Fruit fly (Drosophila melanogaster): ENCODE data around the gene del.
A peak's percentile ranks its signal among the peaks of the same experiment; 100 is the strongest.

Gene del

DNA sequence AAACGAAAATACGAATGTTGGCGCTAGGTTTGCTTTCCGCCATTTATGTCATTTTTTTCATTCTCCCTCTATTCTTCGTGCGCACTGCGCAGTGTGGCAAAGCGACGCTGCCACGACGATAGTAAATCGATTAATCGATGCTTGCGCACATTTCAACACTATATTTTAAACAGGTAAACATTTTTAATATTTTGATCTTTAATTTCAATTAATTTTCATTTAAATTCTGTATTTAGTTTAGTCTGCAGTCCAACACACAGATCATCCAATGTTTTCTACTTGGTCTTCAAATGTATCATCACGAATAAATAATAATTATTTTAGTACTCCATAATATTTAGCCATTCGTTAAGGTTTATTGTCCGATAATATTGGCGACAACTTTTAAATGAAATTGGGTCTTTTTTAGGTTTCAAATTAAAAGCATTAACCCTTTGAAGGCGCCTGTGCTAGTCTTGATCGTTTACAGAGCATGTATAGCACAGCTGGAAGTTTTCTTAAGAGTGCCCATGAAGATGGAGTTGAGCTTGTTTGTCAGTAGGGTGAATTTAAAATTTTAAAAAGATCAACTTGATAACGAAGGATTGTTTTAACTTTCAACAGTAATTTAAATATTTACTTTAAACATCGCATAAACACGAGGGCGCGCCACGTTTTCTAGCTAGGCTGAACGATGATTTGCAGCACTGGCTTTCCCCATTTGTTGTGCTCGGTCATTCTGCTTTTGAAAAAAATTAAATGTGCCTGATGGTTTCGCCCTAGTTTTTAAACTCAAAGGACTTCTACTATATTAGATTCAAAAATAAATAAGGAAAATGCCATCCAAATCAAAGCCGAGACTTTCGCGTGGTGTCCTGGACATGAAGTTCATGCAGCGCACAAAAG is 8.1 kb upstream of the del start, which contains the start of the genes Mpp6 and E2f2 (continued):
- peak; percentile 84 for TF ChIP-seq mld (GFP tag; IDR thresholded peaks at IDR 0.05; ENCODE audit: partially characterized antibody)
- no peak for TF ChIP-seq Fer3 (tag; optimal IDR thresholded peaks at IDR 0.05)
- TF ChIP-seq jigr1 (GFP tag; IDR thresholded peaks at IDR 0.05) = no peak
- no peak for TF ChIP-seq maf-S (GFP tag; optimal IDR thresholded peaks at IDR 0.05)
- TF ChIP-seq CG17361 (GFP tag; IDR thresholded peaks at IDR 0.05) = peak; percentile 50; the same call in 2 of the 3 replicates
- peak; percentile 87 for TF ChIP-seq Dref (GFP tag; IDR thresholded peaks at IDR 0.05)
- peak; percentile 57; the same call in 2 of the 3 replicates for TF ChIP-seq Doc3 (GFP tag; IDR thresholded peaks at IDR 0.05; ENCODE audit: partially characterized antibody)
- TF ChIP-seq salm (tag; optimal IDR thresholded peaks at IDR 0.05) = no peak
- TF ChIP-seq Fer2 (tag; optimal IDR thresholded peaks at IDR 0.05) = no peak
- peak; percentile 61 for TF ChIP-seq B-H2 (GFP tag; optimal IDR thresholded peaks at IDR 0.05)
- no peak for TF ChIP-seq ab (GFP tag; optimal IDR thresholded peaks at IDR 0.05)
- no peak for TF ChIP-seq tll (GFP tag; optimal IDR thresholded peaks at IDR 0.05)
- TF ChIP-seq Mrtf (GFP tag; IDR thresholded peaks at IDR 0.05) = no peak
- TF ChIP-seq dm (GFP tag; optimal IDR thresholded peaks at IDR 0.05) = peak; percentile 75
- TF ChIP-seq Hr39 (optimal IDR thresholded peaks at IDR 0.05) = no peak
- peak; percentile 71 for TF ChIP-seq nerfin-2 (GFP tag; IDR thresholded peaks at IDR 0.05; ENCODE audit: partially characterized antibody)
- TF ChIP-seq lbe (GFP tag; optimal IDR thresholded peaks at IDR 0.05) = peak; percentile 35
- no peak for TF ChIP-seq CG32767 (GFP tag; IDR thresholded peaks at IDR 0.05)
- TF ChIP-seq onecut (GFP tag; IDR thresholded peaks at IDR 0.05) = peak; percentile 50
- no peak for TF ChIP-seq CG4424 (GFP tag; optimal IDR thresholded peaks at IDR 0.05)
- peak; percentile 4 for TF ChIP-seq CG17359 (tag; optimal IDR thresholded peaks at IDR 0.05)
- peak; percentile 42 for TF ChIP-seq zfh2 (GFP tag; optimal IDR thresholded peaks at IDR 0.05)
- TF ChIP-seq Opbp (GFP tag; IDR thresholded peaks at IDR 0.05; ENCODE audit: partially characterized antibody) = peak; percentile 91
- TF ChIP-seq chn (GFP tag; optimal IDR thresholded peaks at IDR 0.05) = no peak
- peak; percentile 6 for TF ChIP-seq CG12391 (tag; optimal IDR thresholded peaks at IDR 0.05)
- TF ChIP-seq CG7928 (GFP tag; optimal IDR thresholded peaks at IDR 0.05) = no peak
- peak; percentile 78 for TF ChIP-seq inv (GFP tag; IDR thresholded peaks at IDR 0.05; ENCODE audit: partially characterized antibody)
- TF ChIP-seq Neu2 (GFP tag; optimal IDR thresholded peaks at IDR 0.05; ENCODE audit: borderline replicate concordance) = no peak
- TF ChIP-seq HLH4C (GFP tag; IDR thresholded peaks at IDR 0.05; ENCODE audit: partially characterized antibody) = peak; percentile 77
- TF ChIP-seq chif (GFP tag; optimal IDR thresholded peaks at IDR 0.05) = no peak
- TF ChIP-seq phol (tag; optimal IDR thresholded peaks at IDR 0.05) = peak; percentile 92
- TF ChIP-seq slbo (GFP tag; IDR thresholded peaks at IDR 0.05) = peak; percentile 83
- no peak for TF ChIP-seq wor (GFP tag; IDR thresholded peaks at IDR 0.05)
- TF ChIP-seq Sin3A (optimal IDR thresholded peaks at IDR 0.05) = peak; percentile 1
- no peak for TF ChIP-seq corto (GFP tag; optimal IDR thresholded peaks at IDR 0.05)
- peak; percentile 75 for TF ChIP-seq ken (GFP tag; IDR thresholded peaks at IDR 0.05)
- peak; percentile 86 for TF ChIP-seq BEAF-32 (GFP tag; optimal IDR thresholded peaks at IDR 0.05)
- peak; percentile 43 for TF ChIP-seq HmgZ (tag; optimal IDR thresholded peaks at IDR 0.05)
- TF ChIP-seq CG13624 (GFP tag; optimal IDR thresholded peaks at IDR 0.05) = peak; percentile 64
- TF ChIP-seq ATbp (GFP tag; optimal IDR thresholded peaks at IDR 0.05) = no peak
- TF ChIP-seq CG6254 (GFP tag; optimal IDR thresholded peaks at IDR 0.05) = no peak
- 0 out of 3 replicates have a peak, but pooled peaks have one; percentile 12 for TF ChIP-seq ci (GFP tag; IDR thresholded peaks at IDR 0.05)
- peak; percentile 25; the same call in 1 of the 3 replicates for TF ChIP-seq Aef1 (GFP tag; IDR thresholded peaks at IDR 0.05)
- 0 out of 2 replicates have a peak, but pooled peaks have one; percentile 9 for TF ChIP-seq CG14014 (GFP tag; IDR thresholded peaks at IDR 0.05)
- no peak for TF ChIP-seq PHDP (tag; optimal IDR thresholded peaks at IDR 0.05)
- TF ChIP-seq CG13296 (GFP tag; optimal IDR thresholded peaks at IDR 0.05) = peak; percentile 4
- no peak for TF ChIP-seq prd (optimal IDR thresholded peaks at IDR 0.05)
- peak; percentile 54 for TF ChIP-seq prd (GFP tag; IDR thresholded peaks at IDR 0.05)
- no peak for TF ChIP-seq CG12299 (tag; optimal IDR thresholded peaks at IDR 0.05)
